Worm (Caenorhabditis elegans) whole organism, mixed stage, embryonic: ENCODE data around the gene ilys-4.

ENCODE experiments used
- blmp-1 ChIP-seq: fragments of 150-350 bp; optimal IDR thresholded peaks from 2 replicates; lab custom pipeline; 2014; ENCODE audit warnings: missing biosample characterization, missing genetic modification characterization
- ces-1 ChIP-seq: fragments of 150-350 bp; optimal IDR thresholded peaks from 2 replicates; lab custom pipeline; 2014; ENCODE audit warnings: missing biosample characterization, missing genetic modification reagents, missing genetic modification characterization
- elt-3 ChIP-seq: fragments of 150-350 bp; optimal IDR thresholded peaks from 2 replicates; lab custom pipeline; 2014; ENCODE audit warnings: missing biosample characterization, missing genetic modification characterization
- mls-2 ChIP-seq: sonication (generic microtip); optimal IDR thresholded peaks from 2 replicates; lab custom pipeline; 2016; ENCODE audit warnings: mild to moderate bottlenecking, missing genetic modification characterization, moderate library complexity, missing compliant biosample characterization
- nhr-12 ChIP-seq: fragments of 150-350 bp; optimal IDR thresholded peaks from 2 replicates; lab custom pipeline; 2014; ENCODE audit warnings: missing biosample characterization, missing genetic modification characterization
- pha-4 ChIP-seq: fragments of 150-350 bp; optimal IDR thresholded peaks from 2 replicates; lab custom pipeline; 2018; ENCODE audit warnings: missing biosample characterization, missing genetic modification reagents, missing genetic modification characterization
- sptf-1 ChIP-seq: sonication (generic microtip); optimal IDR thresholded peaks from 2 replicates; lab custom pipeline; 2017; ENCODE audit warnings: mild to moderate bottlenecking, missing genetic modification characterization, moderate library complexity, missing compliant biosample characterization
- unc-39 ChIP-seq: fragments of 150-350 bp; optimal IDR thresholded peaks from 2 replicates; lab custom pipeline; 2014; ENCODE audit warnings: missing biosample characterization, missing genetic modification characterization
- zip-8 ChIP-seq: fragments of 150-350 bp; optimal IDR thresholded peaks from 2 replicates; lab custom pipeline; 2014; ENCODE audit warnings: missing biosample characterization, missing genetic modification characterization

DNA sequence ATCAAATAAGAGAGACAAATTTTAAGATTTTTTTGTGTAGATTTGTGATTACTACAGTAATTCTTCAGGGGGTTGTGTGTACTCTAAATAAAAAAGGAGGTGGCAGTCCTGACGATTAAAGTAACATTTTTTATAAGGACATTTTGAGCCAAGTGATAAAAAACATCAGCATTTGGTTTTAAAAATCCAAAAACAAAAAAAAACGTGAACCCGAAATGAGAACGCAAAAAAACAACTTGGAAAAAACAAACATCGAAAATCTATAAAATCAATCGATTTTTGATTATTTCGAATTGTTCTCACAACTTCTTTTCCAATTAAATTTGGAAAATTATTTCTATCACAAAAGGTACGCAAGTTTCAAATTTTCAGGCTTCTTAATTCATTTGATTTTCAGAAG, 26.9 kb downstream of the ilys-4 start, which contains the start of gene T06C10.3:
- TF ChIP-seq pha-4: no peak
- TF ChIP-seq unc-39 (tag; lab: Kevin White, UChicago): no peak
- TF ChIP-seq sptf-1: no peak
- TF ChIP-seq blmp-1 (tag; lab: Kevin White, UChicago): no peak
- no peak for TF ChIP-seq elt-3 (tag; lab: Kevin White, UChicago)
- no peak for TF ChIP-seq nhr-12 (tag; lab: Kevin White, UChicago)
- no peak for TF ChIP-seq ces-1 (GFP tag; lab: Kevin White, UChicago)
- TF ChIP-seq zip-8 (tag; lab: Kevin White, UChicago): no peak
- no peak for TF ChIP-seq mls-2 (tag; lab: Kevin White, UChicago)
